Fruit fly (Drosophila melanogaster) whole organism: Measurements from ENCODE around the gene amx.

Experiments
- CG8478 ChIP-seq: fragments of >200 bp; optimal IDR thresholded peaks from 2 replicates; lab custom pipeline; 2018; ENCODE audit warnings: inconsistent platforms
- Dll ChIP-seq: fragments of >200 bp; optimal IDR thresholded peaks from 2 replicates; lab custom pipeline; 2017
- EcR ChIP-seq, 2 experiments: fragments of >200 bp; optimal IDR thresholded peaks; 2 replicates each; lab custom pipeline; 2017; ENCODE audit warnings: missing biosample characterization in 2 of 2, missing genetic modification characterization in 2 of 2, missing genetic modification reagents in 2 of 2
- pan ChIP-seq: fragments of >200 bp; optimal IDR thresholded peaks from 2 replicates; lab custom pipeline; 2017
- psq ChIP-seq: fragments of >200 bp; optimal IDR thresholded peaks from 2 replicates; lab custom pipeline; 2017
- usp ChIP-seq: fragments of >200 bp; optimal IDR thresholded peaks from 2 replicates; lab custom pipeline; 2017; ENCODE audit warnings: missing biosample characterization, missing genetic modification characterization, mixed read lengths

The amx gene

dm6 chrX:9200234-9200633 lies 46.9 kb downstream of the amx start:
- TF ChIP-seq pan (lab: Kevin White, UChicago) (no peak), psq (lab: Kevin White, UChicago) (no peak), usp (no peak), EcR (GFP tag; optimal IDR thresholded peaks at IDR 0.05; lab: Kevin White, UChicago) (no peak)

dm6 chrX:9196362-9196761 lies 50.8 kb downstream of the amx start, which contains the start of gene CG12118:
Gene CG12118, minus strand, starts transcription at chrX:9196414.
- TF ChIP-seq psq (lab: Kevin White, UChicago) (no peak), CG8478 (no peak), Dll (lab: Kevin White, UChicago) (no peak), EcR (GFP tag; optimal IDR thresholded peaks at IDR 0.05; lab: Kevin White, UChicago) (no peak), pan (lab: Kevin White, UChicago) (no peak), usp (no peak)
